Worm (Caenorhabditis elegans) whole organism, L1 larva: Measurements from ENCODE around the gene nhr-253.

Experiments used
- F16B12.6 ChIP-seq: fragments of 150-350 bp; optimal IDR thresholded peaks from 2 replicates; lab custom pipeline; 2014; ENCODE audit warnings: missing biosample characterization, missing genetic modification characterization
- Y116A8C.19 ChIP-seq: sonication (generic microtip); optimal IDR thresholded peaks from 2 replicates; lab custom pipeline; 2016; ENCODE audit warnings: missing compliant biosample characterization, missing genetic modification characterization, borderline replicate concordance
- aha-1 ChIP-seq: fragments of 150-350 bp; optimal IDR thresholded peaks from 2 replicates; lab custom pipeline; 2014; ENCODE audit warnings: missing biosample characterization, missing genetic modification characterization
- ceh-63 ChIP-seq: fragments of 200-800 bp; sonication (Bioruptor generic); optimal IDR thresholded peaks from 2 replicates; lab custom pipeline; 2018; ENCODE audit warnings: mild to moderate bottlenecking, missing genetic modification characterization, missing compliant biosample characterization
- ceh-8 ChIP-seq: fragments of 200-800 bp; sonication (Bioruptor generic); optimal IDR thresholded peaks from 2 replicates; lab custom pipeline; 2018; ENCODE audit warnings: mild to moderate bottlenecking, missing genetic modification characterization, moderate library complexity, missing compliant biosample characterization
- ceh-82 ChIP-seq, 3 experiments: fragments of 150-350 bp in 1 of 3; sonication (generic microtip) in 2 of 3; optimal IDR thresholded peaks; 2 replicates each; lab custom pipeline; 2014 to 2017; ENCODE audit warnings: missing biosample characterization in 3 of 3, missing genetic modification characterization in 3 of 3
- dsc-1 ChIP-seq: sonication (generic microtip); optimal IDR thresholded peaks from 2 replicates; lab custom pipeline; 2016; ENCODE audit warnings: mild to moderate bottlenecking, missing genetic modification characterization, missing compliant biosample characterization
- efl-1 ChIP-seq, 4 experiments: fragments of 150-350 bp; optimal IDR thresholded peaks in 3 of 4; peaks in 1 of 4; 1 replicate in 1 of 4; 2 replicates in 3 of 4; lab custom pipeline; 2014; ENCODE audit warnings: missing biosample characterization in 2 of 4, missing genetic modification characterization in 2 of 4, missing genetic modification reagents in 2 of 4
- efl-3 ChIP-seq: fragments of 200-800 bp; sonication (Bioruptor generic); optimal IDR thresholded peaks from 2 replicates; lab custom pipeline; 2018; ENCODE audit warnings: mild to moderate bottlenecking, missing genetic modification characterization, missing compliant biosample characterization
- egl-13 ChIP-seq: sonication (generic microtip); optimal IDR thresholded peaks from 2 replicates; lab custom pipeline; 2016; ENCODE audit warnings: missing genotype, missing genetic modification reagents, missing genetic modification characterization, missing compliant biosample characterization
- egl-27 ChIP-seq, 2 experiments: fragments of 150-350 bp in 1 of 2; sonication (generic microtip); optimal IDR thresholded peaks; 3 replicates each; lab custom pipeline; 2017 to 2018; ENCODE audit warnings: missing biosample characterization in 2 of 2, missing genetic modification characterization in 2 of 2, missing genetic modification reagents in 2 of 2
- fkh-8 ChIP-seq: sonication (generic microtip); optimal IDR thresholded peaks from 2 replicates; lab custom pipeline; 2016; ENCODE audit warnings: mild to moderate bottlenecking, missing genetic modification characterization, missing compliant biosample characterization
- fos-1 ChIP-seq: fragments of 150-350 bp; optimal IDR thresholded peaks from 2 replicates; lab custom pipeline; 2014; ENCODE audit warnings: missing biosample characterization, missing genetic modification characterization
- hlh-4 ChIP-seq: sonication (generic microtip); optimal IDR thresholded peaks from 2 replicates; lab custom pipeline; 2016; ENCODE audit warnings: mild to moderate bottlenecking, missing genetic modification characterization, missing compliant biosample characterization
- hpl-2 ChIP-seq: fragments of 150-350 bp; optimal IDR thresholded peaks from 2 replicates; lab custom pipeline; 2014; ENCODE audit warnings: missing biosample characterization, missing genetic modification reagents, missing genetic modification characterization
- isw-1 ChIP-seq: fragments of 200-800 bp; sonication (Bioruptor generic); IDR thresholded peaks from 2 replicates; pipeline ENCODE4 v1.3.6; 2022; ENCODE audit warnings: missing genetic modification characterization, missing compliant biosample characterization
- lin-15B ChIP-seq: fragments of 150-350 bp; sonication (generic microtip); optimal IDR thresholded peaks from 3 replicates; lab custom pipeline; 2014; ENCODE audit warnings: missing biosample characterization, missing genetic modification characterization
- lin-39 ChIP-seq: fragments of 150-350 bp; optimal IDR thresholded peaks from 2 replicates; lab custom pipeline; 2014; ENCODE audit warnings: missing biosample characterization, missing genetic modification reagents, missing genetic modification characterization
- lir-3 ChIP-seq: sonication (generic microtip); optimal IDR thresholded peaks from 2 replicates; lab custom pipeline; 2016; ENCODE audit warnings: mild to moderate bottlenecking, missing genetic modification characterization, moderate library complexity, missing compliant biosample characterization; ENCODE audit not compliant: poor library complexity
- lsy-2 ChIP-seq, 2 experiments: fragments of 150-350 bp; optimal IDR thresholded peaks; 2 replicates each; lab custom pipeline; 2014; ENCODE audit warnings: missing biosample characterization in 2 of 2, missing genetic modification characterization in 2 of 2
- mef-2 ChIP-seq: fragments of 150-350 bp; optimal IDR thresholded peaks from 2 replicates; lab custom pipeline; 2014; ENCODE audit warnings: missing biosample characterization, missing genetic modification characterization
- nhr-20 ChIP-seq: sonication (generic microtip); optimal IDR thresholded peaks from 2 replicates; lab custom pipeline; 2016; ENCODE audit warnings: mild to moderate bottlenecking, missing genetic modification characterization, missing compliant biosample characterization
- nhr-47 ChIP-seq: sonication (generic microtip); optimal IDR thresholded peaks from 2 replicates; lab custom pipeline; 2016; ENCODE audit warnings: mild to moderate bottlenecking, missing genetic modification characterization, moderate library complexity, missing compliant biosample characterization
- nhr-71 ChIP-seq: sonication (generic microtip); optimal IDR thresholded peaks from 2 replicates; lab custom pipeline; 2016; ENCODE audit warnings: mild to moderate bottlenecking, missing genetic modification characterization, moderate library complexity, missing compliant biosample characterization
- nhr-76 ChIP-seq: sonication (generic microtip); optimal IDR thresholded peaks from 2 replicates; lab custom pipeline; 2017; ENCODE audit warnings: missing biosample characterization, missing genetic modification characterization
- nhr-84 ChIP-seq: sonication (generic microtip); optimal IDR thresholded peaks from 2 replicates; lab custom pipeline; 2017; ENCODE audit warnings: missing biosample characterization, missing genetic modification characterization
- nhr-85 ChIP-seq: sonication (generic microtip); peaks from one replicate; lab custom pipeline; 2016; ENCODE audit warnings: missing genetic modification characterization, inconsistent platforms, missing compliant biosample characterization
- pag-3 ChIP-seq: sonication (generic microtip); optimal IDR thresholded peaks from 2 replicates; lab custom pipeline; 2017; ENCODE audit warnings: missing genetic modification characterization, mild to moderate bottlenecking, missing compliant biosample characterization, antibody characterized with exemption, borderline replicate concordance; ENCODE audit not compliant: insufficient read depth
- pax-3 ChIP-seq: fragments of 200-800 bp; sonication (Bioruptor generic); optimal IDR thresholded peaks from 2 replicates; lab custom pipeline; 2018; ENCODE audit warnings: mild to moderate bottlenecking, missing genetic modification characterization, moderate library complexity, missing compliant biosample characterization
- pqm-1 ChIP-seq: sonication (generic microtip); optimal IDR thresholded peaks from 3 replicates; lab custom pipeline; 2017; ENCODE audit warnings: missing biosample characterization, missing genetic modification characterization
- sptf-1 ChIP-seq: fragments of 150-350 bp; optimal IDR thresholded peaks from 2 replicates; lab custom pipeline; 2014; ENCODE audit warnings: missing biosample characterization, missing genetic modification characterization
- sup-37 ChIP-seq: fragments of 200-800 bp; sonication (Bioruptor generic); optimal IDR thresholded peaks from 2 replicates; lab custom pipeline; 2018; ENCODE audit warnings: mild to moderate bottlenecking, missing genetic modification characterization, missing compliant biosample characterization
- swsn-7 ChIP-seq: sonication (generic microtip); optimal IDR thresholded peaks from 2 replicates; lab custom pipeline; 2016; ENCODE audit warnings: missing genetic modification characterization, missing compliant biosample characterization
- tlp-1 ChIP-seq: fragments of 150-350 bp; optimal IDR thresholded peaks from 2 replicates; lab custom pipeline; 2014; ENCODE audit warnings: missing biosample characterization, missing genetic modification characterization
- unc-62 ChIP-seq: fragments of 150-350 bp; optimal IDR thresholded peaks from 2 replicates; lab custom pipeline; 2014; ENCODE audit warnings: missing biosample characterization, missing genetic modification reagents, missing genetic modification characterization
- unc-86 ChIP-seq: sonication (generic microtip); optimal IDR thresholded peaks from 2 replicates; lab custom pipeline; 2016; ENCODE audit warnings: missing genetic modification characterization, missing compliant biosample characterization
- unc-98 ChIP-seq: fragments of 200-800 bp; sonication (Bioruptor generic); IDR thresholded peaks from 2 replicates; pipeline ENCODE4 v1.3.6; 2022; ENCODE audit warnings: missing genetic modification characterization, missing compliant biosample characterization
- zip-4 ChIP-seq: fragments of 200-800 bp; sonication (Bioruptor generic); optimal IDR thresholded peaks from 2 replicates; lab custom pipeline; 2018; ENCODE audit warnings: mild to moderate bottlenecking, missing genetic modification characterization, moderate library complexity, missing compliant biosample characterization
- ztf-11 ChIP-seq, 2 experiments: sonication (generic microtip); optimal IDR thresholded peaks; 2 replicates each; lab custom pipeline; 2016 to 2017; ENCODE audit warnings: missing genetic modification characterization in 2 of 2, missing biosample characterization in 1 of 2, missing compliant biosample characterization in 1 of 2

nhr-253 gene

ce11 chrV:392199-392678 is 4.2 kb upstream of the nhr-253 start, which contains the start of gene nhr-254:
TSS of gene nhr-254 (plus strand) at chrV:392628.
- TF ChIP-seq Y116A8C.19 (tag; lab: Kevin White, UChicago) (no peak), nhr-71 (tag; lab: Kevin White, UChicago) (peak; percentile 47), egl-27 (tag; optimal IDR thresholded peaks at IDR 0.05; lab: Kevin White, UChicago) (no peak), aha-1 (tag; lab: Kevin White, UChicago) (no peak), nhr-20 (tag; lab: Kevin White, UChicago) (peak; percentile 50), tlp-1 (no peak), dsc-1 (tag; lab: Kevin White, UChicago) (peak; percentile 47), fkh-8 (tag; lab: Kevin White, UChicago) (peak; percentile 63), lin-15B (no peak), isw-1 (GFP tag; lab: Robert Waterston, UW) (no peak), sup-37 (GFP tag; lab: Kevin White, UChicago) (no peak), ceh-63 (GFP tag; lab: Kevin White, UChicago) (no peak), unc-98 (GFP tag; lab: Robert Waterston, UW) (no peak), efl-3 (GFP tag; lab: Kevin White, UChicago) (no peak), fos-1 (tag; lab: Kevin White, UChicago) (no peak), lsy-2 (tag; optimal IDR thresholded peaks at IDR 0.05; lab: Kevin White, UChicago) (no peak), pqm-1 (tag; lab: Kevin White, UChicago) (no peak), nhr-84 (tag; lab: Kevin White, UChicago) (no peak), unc-62 (no peak), lir-3 (tag; lab: Kevin White, UChicago) (no peak), mef-2 (tag; lab: Kevin White, UChicago) (no peak), swsn-7 (tag; lab: Kevin White, UChicago) (no peak), nhr-47 (tag; lab: Kevin White, UChicago) (peak; percentile 59), ztf-11 (tag; optimal IDR thresholded peaks at IDR 0.05; lab: Kevin White, UChicago) (no peak), efl-1 (optimal IDR thresholded peaks at IDR 0.05; lab: Kevin White, UChicago) (no peak), efl-1 (GFP tag; optimal IDR thresholded peaks at IDR 0.05 in 1 of 2; lab: Kevin White, UChicago) (no peak), hlh-4 (peak; percentile 35), nhr-76 (no peak), lin-39 (tag; lab: Kevin White, UChicago) (no peak), sptf-1 (tag; lab: Kevin White, UChicago) (no peak), F16B12.6 (tag; lab: Kevin White, UChicago) (no peak), zip-4 (no peak), pax-3 (tag; lab: Kevin White, UChicago) (peak; percentile 38), pag-3 (tag; lab: Kevin White, UChicago) (no peak), ceh-8 (GFP tag; lab: Kevin White, UChicago) (no peak), nhr-85 (tag; lab: Kevin White, UChicago) (no peak), ceh-82 (tag; optimal IDR thresholded peaks at IDR 0.05; lab: Kevin White, UChicago) (no peak), hpl-2 (GFP tag; lab: Kevin White, UChicago) (no peak)

- TF ChIP-seq unc-86 (tag; lab: Kevin White, UChicago), result no peak
- TF ChIP-seq egl-13 (tag; lab: Kevin White, UChicago), result no peak
- TF ChIP-seq zip-4, result no peak
- no peak for TF ChIP-seq pqm-1 (tag; lab: Kevin White, UChicago)
- TF ChIP-seq lin-15B, result no peak
- TF ChIP-seq Y116A8C.19 (tag; lab: Kevin White, UChicago), result no peak
- TF ChIP-seq efl-3 (GFP tag; lab: Kevin White, UChicago), result no peak
- no peak for TF ChIP-seq sptf-1 (tag; lab: Kevin White, UChicago)
Observed at ce11 chrV:399721-400120, 3.3 kb downstream of the nhr-253 start, which contains the start of gene scl-27. TSS of gene scl-27 (plus strand) at chrV:400021.
